Worm (Caenorhabditis elegans) whole organism, L4 larva: ENCODE results near the gene Y44A6B.3.
A peak's percentile ranks its signal among the peaks of the same experiment; 100 is the strongest.

Experiments
- D1046.2 ChIP-seq: fragments of 200-800 bp; sonication (Bioruptor generic); IDR thresholded peaks from 2 replicates; pipeline ENCODE4 v1.3.6; 2022; ENCODE audit warnings: missing genetic modification characterization, missing compliant biosample characterization
- T20F7.1 ChIP-seq: fragments of 200-800 bp; sonication (Bioruptor generic); optimal IDR thresholded peaks from 2 replicates; lab custom pipeline; 2018; ENCODE audit warnings: mild to moderate bottlenecking, missing genetic modification characterization, missing compliant biosample characterization
- T26A8.4 ChIP-seq: fragments of 200-800 bp; sonication (Bioruptor generic); IDR thresholded peaks from 2 replicates; pipeline ENCODE4 v1.3.6; 2022; ENCODE audit warnings: missing genetic modification characterization, missing compliant biosample characterization
- Y48G9A.11 ChIP-seq: fragments of 200-800 bp; sonication (Bioruptor generic); IDR thresholded peaks from 2 replicates; pipeline ENCODE4 v1.3.6; 2022; ENCODE audit warnings: missing genetic modification reagents, missing genetic modification characterization, missing compliant biosample characterization
- Y5F2A.4 ChIP-seq: fragments of 200-800 bp; sonication (Bioruptor generic); optimal IDR thresholded peaks from 2 replicates; lab custom pipeline; 2018; ENCODE audit warnings: mild to moderate bottlenecking, missing genetic modification characterization, missing compliant biosample characterization
- ZK546.5 ChIP-seq, 2 experiments: sonication (generic microtip); optimal IDR thresholded peaks; 2 replicates each; lab custom pipeline; 2017; ENCODE audit warnings: missing biosample characterization in 2 of 2, missing genetic modification characterization in 2 of 2
- aly-2 ChIP-seq: sonication (generic microtip); optimal IDR thresholded peaks from 2 replicates; lab custom pipeline; 2018; ENCODE audit warnings: missing biosample characterization, missing genetic modification characterization
- attf-4 ChIP-seq: sonication (generic microtip); optimal IDR thresholded peaks from 3 replicates; lab custom pipeline; 2017; ENCODE audit warnings: missing biosample characterization, missing genetic modification characterization
- ceh-20 ChIP-seq: fragments of 200-800 bp; sonication (Bioruptor generic); IDR thresholded peaks from 2 replicates; pipeline ENCODE4 v1.3.6; 2022; ENCODE audit warnings: missing genetic modification reagents, missing genetic modification characterization, missing compliant biosample characterization
- ceh-44 ChIP-seq: fragments of 200-800 bp; sonication (Bioruptor generic); IDR thresholded peaks from 2 replicates; pipeline ENCODE4 v1.3.6; 2022; ENCODE audit warnings: missing genetic modification reagents, missing genetic modification characterization, missing compliant biosample characterization
- ceh-82 ChIP-seq: sonication (generic microtip); optimal IDR thresholded peaks from 2 replicates; lab custom pipeline; 2017; ENCODE audit warnings: missing biosample characterization, missing genetic modification characterization
- ctbp-1 ChIP-seq: fragments of 200-800 bp; sonication (Bioruptor generic); IDR thresholded peaks from 2 replicates; pipeline ENCODE4 v1.3.6; 2022; ENCODE audit warnings: missing genetic modification reagents, missing genetic modification characterization, missing compliant biosample characterization
- daf-16 ChIP-seq, 3 experiments: sonication (generic microtip); optimal IDR thresholded peaks; 2 replicates each; lab custom pipeline; 2016 to 2017; ENCODE audit warnings: missing genetic modification characterization in 3 of 3, missing genetic modification reagents in 3 of 3, mild to moderate bottlenecking in 2 of 3, missing compliant biosample characterization in 2 of 3, missing biosample characterization in 1 of 3, moderate library complexity in 1 of 3
- fkh-10 ChIP-seq: fragments of 150-350 bp; optimal IDR thresholded peaks from 2 replicates; lab custom pipeline; 2014; ENCODE audit warnings: missing biosample characterization, missing genetic modification reagents, missing genetic modification characterization
- fos-1 ChIP-seq: fragments of 150-350 bp; optimal IDR thresholded peaks from 2 replicates; lab custom pipeline; 2014; ENCODE audit warnings: missing biosample characterization, missing genetic modification characterization
- lin-13 ChIP-seq: fragments of 150-350 bp; optimal IDR thresholded peaks from 2 replicates; lab custom pipeline; 2014; ENCODE audit warnings: missing biosample characterization, missing genetic modification reagents, missing genetic modification characterization
- lin-29 ChIP-seq: fragments of 200-800 bp; sonication (Bioruptor generic); IDR thresholded peaks from 2 replicates; pipeline ENCODE4 v1.3.6; 2022; ENCODE audit warnings: missing genetic modification reagents, missing genetic modification characterization, missing compliant biosample characterization
- mdl-1 ChIP-seq, 2 experiments: fragments of 150-350 bp in 1 of 2; sonication (generic microtip) in 1 of 2; optimal IDR thresholded peaks; 2 replicates each; lab custom pipeline; 2014 to 2017; ENCODE audit warnings: missing biosample characterization in 2 of 2, missing genetic modification characterization in 2 of 2
- mdt-29 ChIP-seq: fragments of 200-800 bp; sonication (Bioruptor generic); IDR thresholded peaks from 2 replicates; pipeline ENCODE4 v1.3.6; 2022; ENCODE audit warnings: missing genetic modification reagents, missing genetic modification characterization, missing compliant biosample characterization
- mes-2 ChIP-seq: sonication (generic microtip); optimal IDR thresholded peaks from 2 replicates; lab custom pipeline; 2016; ENCODE audit warnings: missing genotype, mild to moderate bottlenecking, missing genetic modification characterization, missing compliant biosample characterization; ENCODE audit not compliant: poor library complexity, severe bottlenecking
- mxl-3 ChIP-seq: fragments of 200-800 bp; sonication (Bioruptor generic); optimal IDR thresholded peaks from 2 replicates; lab custom pipeline; 2018; ENCODE audit warnings: mild to moderate bottlenecking, missing genetic modification characterization, missing compliant biosample characterization
- nhr-102 ChIP-seq: sonication (generic microtip); optimal IDR thresholded peaks from 2 replicates; lab custom pipeline; 2016; ENCODE audit warnings: mild to moderate bottlenecking, missing genetic modification characterization, moderate library complexity, missing compliant biosample characterization
- nhr-11 ChIP-seq: fragments of 150-350 bp; optimal IDR thresholded peaks from 2 replicates; lab custom pipeline; 2014; ENCODE audit warnings: missing biosample characterization, missing genetic modification characterization
- nhr-111 ChIP-seq: fragments of 200-800 bp; sonication (Bioruptor generic); optimal IDR thresholded peaks from 2 replicates; lab custom pipeline; 2018; ENCODE audit warnings: mild to moderate bottlenecking, missing genetic modification characterization, missing compliant biosample characterization
- nhr-237 ChIP-seq: sonication (generic microtip); optimal IDR thresholded peaks from 2 replicates; lab custom pipeline; 2017; ENCODE audit warnings: missing biosample characterization, missing genetic modification characterization
- nhr-28 ChIP-seq: fragments of 150-350 bp; optimal IDR thresholded peaks from 2 replicates; lab custom pipeline; 2014; ENCODE audit warnings: missing biosample characterization, missing genetic modification characterization
- nhr-6 ChIP-seq: fragments of 150-350 bp; optimal IDR thresholded peaks from 2 replicates; lab custom pipeline; 2014; ENCODE audit warnings: missing biosample characterization, missing genetic modification characterization
- rbr-2 ChIP-seq: sonication (generic microtip); optimal IDR thresholded peaks from 2 replicates; lab custom pipeline; 2016; ENCODE audit warnings: missing genotype, missing genetic modification characterization, missing compliant biosample characterization
- saeg-2 ChIP-seq: fragments of 200-800 bp; sonication (Bioruptor generic); IDR thresholded peaks from 2 replicates; pipeline ENCODE4 v1.3.6; 2022; ENCODE audit warnings: missing genetic modification reagents, missing genetic modification characterization, missing compliant biosample characterization
- sdz-12 ChIP-seq: fragments of 200-800 bp; sonication (Bioruptor generic); optimal IDR thresholded peaks from 2 replicates; lab custom pipeline; 2018; ENCODE audit warnings: mild to moderate bottlenecking, missing genetic modification characterization, missing compliant biosample characterization
- set-16 ChIP-seq: fragments of 200-800 bp; sonication (Bioruptor generic); IDR thresholded peaks from 2 replicates; pipeline ENCODE4 v1.3.6; 2022; ENCODE audit warnings: missing genetic modification reagents, missing genetic modification characterization, missing compliant biosample characterization
- skn-1 ChIP-seq: fragments of 150-350 bp; optimal IDR thresholded peaks from 2 replicates; lab custom pipeline; 2014; ENCODE audit warnings: missing biosample characterization, missing genetic modification characterization
- snpc-1.2 ChIP-seq: fragments of 200-800 bp; sonication (Bioruptor generic); IDR thresholded peaks from 2 replicates; pipeline ENCODE4 v1.3.6; 2022; ENCODE audit warnings: missing genetic modification reagents, missing genetic modification characterization, missing compliant biosample characterization
- spr-3 ChIP-seq: fragments of 200-800 bp; sonication (Bioruptor generic); optimal IDR thresholded peaks from 2 replicates; lab custom pipeline; 2018; ENCODE audit warnings: mild to moderate bottlenecking, missing genetic modification characterization, missing compliant biosample characterization
- unc-130 ChIP-seq: sonication (generic microtip); optimal IDR thresholded peaks from 2 replicates; lab custom pipeline; 2016; ENCODE audit warnings: missing genetic modification reagents, missing genetic modification characterization, missing compliant biosample characterization
- unc-62 ChIP-seq, 3 experiments: fragments of 150-350 bp in 1 of 3; sonication (generic microtip); optimal IDR thresholded peaks in 2 of 3; peaks in 1 of 3; 1 replicate in 1 of 3; 2 replicates in 2 of 3; lab custom pipeline; 2014 to 2017; ENCODE audit warnings: missing biosample characterization in 3 of 3, missing genetic modification characterization in 3 of 3, missing genetic modification reagents in 3 of 3, missing genotype in 1 of 3
- vab-7 ChIP-seq: fragments of 200-800 bp; sonication (Bioruptor generic); IDR thresholded peaks from 2 replicates; pipeline ENCODE4 v1.3.6; 2022; ENCODE audit warnings: missing genetic modification reagents, missing genetic modification characterization, missing compliant biosample characterization
- zip-2 ChIP-seq: fragments of 150-350 bp; optimal IDR thresholded peaks from 2 replicates; lab custom pipeline; 2014; ENCODE audit warnings: missing biosample characterization, missing genetic modification characterization

The Y44A6B.3 gene

DNA sequence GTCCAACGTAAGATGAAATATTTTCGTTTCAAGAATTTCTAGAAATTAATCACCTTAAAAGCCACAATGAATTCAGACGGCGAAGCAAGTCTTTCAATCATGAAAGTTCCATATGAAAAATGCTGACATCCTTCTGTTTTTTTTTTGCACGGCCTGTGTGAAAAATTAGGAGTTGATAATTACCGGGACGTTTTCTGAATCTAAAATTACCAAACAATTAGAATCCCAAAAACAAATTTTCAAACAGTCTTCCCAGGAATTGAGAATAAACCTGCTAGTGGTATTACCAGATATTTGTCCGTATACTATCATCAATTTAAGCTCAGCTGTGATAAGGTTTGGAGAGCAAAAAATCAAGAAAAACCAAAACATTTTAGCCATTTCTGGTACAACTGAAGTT, at the start of gene Y44A6B.3:
Gene Y44A6B.3, minus strand, starts transcription at position 101 of the 400 bp plus-strand sequence.
- no peak for TF ChIP-seq set-16
- TF ChIP-seq mdt-29 (GFP tag; lab: Robert Waterston, UW): no peak
- no peak for TF ChIP-seq nhr-6 (tag; lab: Kevin White, UChicago)
- no peak for TF ChIP-seq nhr-28
- no peak for TF ChIP-seq snpc-1.2
- TF ChIP-seq lin-29: no peak
- no peak for TF ChIP-seq unc-130 (GFP tag; lab: Kevin White, UChicago)
- no peak for TF ChIP-seq ceh-20 (GFP tag; lab: Robert Waterston, UW)
- no peak for TF ChIP-seq T26A8.4 (GFP tag; lab: Robert Waterston, UW)
- TF ChIP-seq, all 104 proteins: peak for 0

DNA sequence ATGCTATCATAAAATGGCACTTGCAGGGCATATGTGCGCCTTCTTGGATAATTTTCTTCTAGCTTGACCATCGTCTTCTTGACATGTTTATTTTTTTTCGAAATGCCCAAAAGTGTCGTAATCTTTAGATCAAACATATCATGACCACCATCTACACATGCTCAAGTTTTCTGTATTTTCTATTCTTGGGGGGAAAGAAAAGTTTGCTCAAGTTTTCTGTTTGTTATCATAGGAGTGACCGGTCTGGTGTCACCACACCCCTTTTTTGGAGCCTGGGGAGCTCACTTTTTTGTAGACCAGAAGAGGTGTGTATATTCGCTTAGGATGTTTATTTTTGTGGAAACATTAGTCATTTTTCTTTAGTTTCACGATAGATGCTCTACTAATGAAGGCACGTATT, 47.1 kb upstream of the Y44A6B.3 start, which contains the start of gene klf-2:
Gene klf-2, plus strand, starts transcription at position 301 of the 400 bp plus-strand sequence.
- TF ChIP-seq skn-1 (no peak), nhr-102 (no peak), daf-16 (GFP tag; optimal IDR thresholded peaks at IDR 0.05; lab: Kevin White, UChicago) (no peak), daf-16 (tag; optimal IDR thresholded peaks at IDR 0.05; lab: Kevin White, UChicago) (no peak), Y48G9A.11 (GFP tag; lab: Robert Waterston, UW) (no peak), ctbp-1 (GFP tag; lab: Robert Waterston, UW) (no peak), lin-29 (no peak), fos-1 (tag; lab: Kevin White, UChicago) (no peak), mxl-3 (GFP tag; lab: Kevin White, UChicago) (no peak), T20F7.1 (GFP tag; lab: Kevin White, UChicago) (no peak), mes-2 (no peak), nhr-111 (GFP tag; lab: Kevin White, UChicago) (no peak), attf-4 (tag; lab: Kevin White, UChicago) (no peak), saeg-2 (no peak), spr-3 (GFP tag; lab: Kevin White, UChicago) (no peak), mdl-1 (tag; optimal IDR thresholded peaks at IDR 0.05; lab: Kevin White, UChicago) (no peak), ZK546.5 (tag; optimal IDR thresholded peaks at IDR 0.05; lab: Kevin White, UChicago) (no peak), zip-2 (tag; lab: Kevin White, UChicago) (no peak), ceh-82 (no peak), fkh-10 (no peak), rbr-2 (tag; lab: Kevin White, UChicago) (no peak)

DNA sequence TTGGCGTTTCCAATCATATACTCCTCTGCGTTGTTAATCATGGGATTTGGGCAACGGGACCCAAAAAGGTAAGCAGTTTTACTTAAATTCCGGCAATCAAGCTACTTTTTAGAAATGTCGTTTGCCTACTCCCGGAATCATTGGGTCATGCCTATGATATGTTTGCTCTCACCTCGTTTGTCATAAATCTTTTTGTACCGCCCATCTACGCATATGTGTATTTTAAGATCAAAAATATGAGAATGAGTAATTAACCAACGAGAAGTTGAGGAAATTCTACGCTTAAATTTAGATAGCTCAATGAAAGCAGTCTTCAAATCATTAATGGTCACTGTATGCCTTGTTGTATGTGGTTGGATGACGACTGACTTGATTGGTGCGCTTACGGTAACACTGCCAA, 44.1 kb upstream of the Y44A6B.3 start:
- TF ChIP-seq lin-13: no peak
- no peak for TF ChIP-seq vab-7 (GFP tag; lab: Robert Waterston, UW)
- peak in 1 of 2 experiments; percentile 98 for TF ChIP-seq unc-62 (GFP tag; optimal IDR thresholded peaks at IDR 0.05 in 1 of 2; lab: Kevin White, UChicago)
- TF ChIP-seq unc-62 (tag; optimal IDR thresholded peaks at IDR 0.05; lab: Kevin White, UChicago): no peak
- TF ChIP-seq aly-2 (tag; lab: Kevin White, UChicago): no peak

DNA sequence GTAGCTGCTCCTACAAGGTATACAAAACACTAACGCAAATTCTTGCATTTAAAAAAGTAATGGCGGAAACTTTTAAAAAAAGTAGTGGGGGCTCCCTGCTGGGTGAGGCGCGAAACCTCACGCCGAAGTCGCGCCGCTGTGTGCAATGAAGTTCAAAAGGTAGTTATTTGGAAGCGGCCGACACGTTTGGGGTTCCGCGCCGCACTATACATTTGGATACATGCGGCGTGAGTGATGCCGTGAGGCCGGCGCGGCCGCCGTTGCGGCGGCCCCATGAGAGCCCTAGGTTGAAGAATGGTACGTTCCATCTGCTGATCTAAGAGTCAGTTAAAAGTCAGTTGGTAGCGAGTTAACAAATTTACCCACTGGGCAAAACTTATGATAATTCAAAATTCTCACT, 43.6 kb upstream of the Y44A6B.3 start:
- TF ChIP-seq Y48G9A.11 (GFP tag; lab: Robert Waterston, UW): 0 out of 2 replicates have a peak, but pooled peaks have one; percentile 32
- no peak for TF ChIP-seq sdz-12 (GFP tag; lab: Kevin White, UChicago)
- no peak for TF ChIP-seq Y5F2A.4
- TF ChIP-seq D1046.2 (GFP tag; lab: Robert Waterston, UW): no peak
- TF ChIP-seq ceh-44 (GFP tag; lab: Robert Waterston, UW): no peak
- no peak for TF ChIP-seq nhr-11
- TF ChIP-seq nhr-237 (tag; lab: Kevin White, UChicago): no peak
- TF ChIP-seq set-16: peak; percentile 63
- TF ChIP-seq nhr-102: no peak
- TF ChIP-seq, all 104 proteins: peak for 2
